Worm (Caenorhabditis elegans): ENCODE measurements around the gene nspc-1.

ce11 chrX:8507576-8507975, 27.3 kb downstream of the nspc-1 start, which contains the start of gene H03E18.1:
- no peak for TF ChIP-seq him-1 (tag; optimal IDR thresholded peaks at IDR 0.05)
- TF ChIP-seq dao-5 (tag; optimal IDR thresholded peaks at IDR 0.05) = no peak
- TF ChIP-seq W03F9.2 (tag; optimal IDR thresholded peaks at IDR 0.05) = no peak

Data from whole organism, L4/young adult.